Fruit fly (Drosophila melanogaster) whole organism, embryonic: ENCODE measurements around the gene CG42487.
A peak's percentile ranks its signal among the peaks of the same experiment; 100 is the strongest.

Experiments
- Adf1 ChIP-seq: fragments of 200-800 bp; sonication (Bioruptor generic); IDR thresholded peaks from 2 replicates; pipeline ENCODE4 v1.3.6; 2022; ENCODE audit warnings: missing biosample characterization, missing genetic modification characterization
- Asciz ChIP-seq: fragments of 200-800 bp; sonication (Bioruptor generic); optimal IDR thresholded peaks from 2 replicates; lab custom pipeline; 2017; ENCODE audit warnings: missing biosample characterization, mild to moderate bottlenecking, missing genetic modification characterization, missing genetic modification reagents
- Awh ChIP-seq: fragments of 200-800 bp; sonication (Bioruptor generic); IDR thresholded peaks from 2 replicates; pipeline ENCODE4, ENCODE4 v1.3.6; 2022; ENCODE audit warnings: missing biosample characterization, missing genetic modification characterization
- B-H2 ChIP-seq: fragments of 200-800 bp; sonication (Bioruptor generic); optimal IDR thresholded peaks from 2 replicates; lab custom pipeline; 2018; ENCODE audit warnings: missing biosample characterization, mild to moderate bottlenecking, missing genetic modification characterization
- C15 ChIP-seq: fragments of 200-800 bp; sonication (Bioruptor generic); IDR thresholded peaks from 3 replicates; pipeline ENCODE4 v1.3.6; 2022; ENCODE audit warnings: missing biosample characterization, missing genetic modification characterization
- CG10267 ChIP-seq: fragments of 200-800 bp; sonication (Bioruptor generic); optimal IDR thresholded peaks from 2 replicates; lab custom pipeline; 2018; ENCODE audit warnings: missing biosample characterization, mild to moderate bottlenecking, missing genetic modification characterization, moderate library complexity
- CG11085 ChIP-seq: fragments of 200-800 bp; sonication (Bioruptor generic); IDR thresholded peaks from 2 replicates; pipeline ENCODE4 v1.3.6; 2022; ENCODE audit warnings: missing biosample characterization, missing genetic modification characterization
- CG12236 ChIP-seq: fragments of 200-800 bp; sonication (Bioruptor generic); optimal IDR thresholded peaks from 2 replicates; lab custom pipeline; 2016; ENCODE audit warnings: missing biosample characterization, missing genetic modification characterization
- CG12391 ChIP-seq: fragments of 200-800 bp; sonication (Bioruptor generic); optimal IDR thresholded peaks from 3 replicates; lab custom pipeline; 2018; ENCODE audit warnings: missing biosample characterization, mild to moderate bottlenecking, missing genetic modification characterization, moderate library complexity
- CG13287 ChIP-seq: fragments of 200-800 bp; sonication (Bioruptor generic); IDR thresholded peaks from 2 replicates; pipeline ENCODE4 v1.3.6; 2022; ENCODE audit warnings: missing biosample characterization, missing genetic modification characterization; ENCODE audit not compliant: partially characterized antibody
- CG14860 ChIP-seq: fragments of 200-800 bp; sonication (Bioruptor generic); IDR thresholded peaks from 3 replicates; pipeline ENCODE4 v1.3.6; 2022; ENCODE audit warnings: missing biosample characterization, missing genetic modification characterization; ENCODE audit not compliant: partially characterized antibody
- CG15269 ChIP-seq: fragments of 200-800 bp; sonication (Bioruptor generic); optimal IDR thresholded peaks from 2 replicates; lab custom pipeline; 2018; ENCODE audit warnings: missing biosample characterization, mild to moderate bottlenecking, missing genetic modification characterization, moderate library complexity
- CG17612 ChIP-seq: fragments of 200-800 bp; sonication (Bioruptor generic); IDR thresholded peaks from 2 replicates; pipeline ENCODE4 v1.3.6; 2022; ENCODE audit warnings: missing biosample characterization, missing genetic modification characterization
- CG3281 ChIP-seq: fragments of 200-800 bp; sonication (Bioruptor generic); optimal IDR thresholded peaks from 3 replicates; lab custom pipeline; 2017; ENCODE audit warnings: missing biosample characterization, mild to moderate bottlenecking, missing genetic modification characterization
- CG3407 ChIP-seq: fragments of 200-800 bp; sonication (Bioruptor generic); optimal IDR thresholded peaks from 2 replicates; lab custom pipeline; 2018; ENCODE audit warnings: missing biosample characterization, mild to moderate bottlenecking, missing genetic modification characterization
- CG8388 ChIP-seq: fragments of 200-800 bp; sonication (Bioruptor generic); optimal IDR thresholded peaks from 2 replicates; lab custom pipeline; 2019; ENCODE audit warnings: missing biosample characterization, mild to moderate bottlenecking, missing genetic modification characterization, moderate library complexity
- CG8944 ChIP-seq: fragments of 200-800 bp; sonication (Bioruptor generic); optimal IDR thresholded peaks from 3 replicates; lab custom pipeline; 2016; ENCODE audit warnings: missing biosample characterization, missing genetic modification characterization
- CG9437 ChIP-seq: fragments of 200-800 bp; sonication (Bioruptor generic); optimal IDR thresholded peaks from 2 replicates; lab custom pipeline; 2018; ENCODE audit warnings: missing biosample characterization, mild to moderate bottlenecking, missing genetic modification characterization
- CG9609 ChIP-seq: fragments of 200-800 bp; sonication (Bioruptor generic); optimal IDR thresholded peaks from 3 replicates; lab custom pipeline; 2016; ENCODE audit warnings: missing biosample characterization, missing genetic modification characterization
- CG9797 ChIP-seq: fragments of 200-800 bp; sonication (Bioruptor generic); optimal IDR thresholded peaks from 3 replicates; lab custom pipeline; 2018; ENCODE audit warnings: missing biosample characterization, mild to moderate bottlenecking, missing genetic modification characterization
- Dip3 ChIP-seq: fragments of 200-800 bp; sonication (Bioruptor generic); optimal IDR thresholded peaks from 3 replicates; lab custom pipeline; 2016; ENCODE audit warnings: missing biosample characterization, missing genetic modification characterization
- Dref ChIP-seq: fragments of 200-800 bp; sonication (Bioruptor generic); IDR thresholded peaks from 2 replicates; pipeline ENCODE4 v1.3.6; 2022; ENCODE audit warnings: missing biosample characterization, missing genetic modification characterization
- E2f2 ChIP-seq: fragments of 200-800 bp; sonication (Bioruptor generic); IDR thresholded peaks from 2 replicates; pipeline ENCODE4 v1.3.6; 2022; ENCODE audit warnings: missing biosample characterization, missing genetic modification characterization
- HLH3B ChIP-seq: fragments of 200-800 bp; sonication (Bioruptor generic); IDR thresholded peaks from 2 replicates; pipeline ENCODE4 v1.3.6; 2022; ENCODE audit warnings: missing biosample characterization, missing genetic modification characterization
- Hr3 ChIP-seq: fragments of 200-800 bp; sonication (Bioruptor generic); optimal IDR thresholded peaks from 3 replicates; lab custom pipeline; 2016; ENCODE audit warnings: missing biosample characterization, missing genetic modification characterization
- Hr39 ChIP-seq: fragments of >200 bp; optimal IDR thresholded peaks from 2 replicates; lab custom pipeline; 2017
- MBD-R2 ChIP-seq: fragments of 200-800 bp; sonication (Bioruptor generic); IDR thresholded peaks from 2 replicates; pipeline ENCODE4 v1.3.6; 2022; ENCODE audit warnings: missing biosample characterization, missing genetic modification characterization
- MESR4 ChIP-seq: fragments of 200-800 bp; sonication (Bioruptor generic); optimal IDR thresholded peaks from 2 replicates; lab custom pipeline; 2018; ENCODE audit warnings: missing biosample characterization, mild to moderate bottlenecking, missing genetic modification characterization, moderate library complexity
- Med ChIP-seq: fragments of 200-800 bp; sonication (Bioruptor generic); peaks from one replicate; lab custom pipeline; 2016; ENCODE audit warnings: missing biosample characterization, missing genetic modification characterization, mild to moderate bottlenecking, inconsistent platforms, moderate library complexity
- Mrtf ChIP-seq: fragments of 200-800 bp; sonication (Bioruptor generic); IDR thresholded peaks from 3 replicates; pipeline ENCODE4 v1.3.6; 2022; ENCODE audit warnings: missing biosample characterization, missing genetic modification characterization
- Sox102F ChIP-seq: fragments of 200-800 bp; sonication (Bioruptor generic); optimal IDR thresholded peaks from 2 replicates; lab custom pipeline; 2018; ENCODE audit warnings: missing biosample characterization, mild to moderate bottlenecking, missing genetic modification characterization, moderate library complexity
- bcd ChIP-seq: fragments of 200-800 bp; sonication (Bioruptor generic); optimal IDR thresholded peaks from 2 replicates; lab custom pipeline; 2017; ENCODE audit warnings: missing biosample characterization, mild to moderate bottlenecking, missing genetic modification characterization
- chif ChIP-seq, 2 experiments: fragments of 200-800 bp; sonication (Bioruptor generic); optimal IDR thresholded peaks; 3 replicates each; lab custom pipeline; 2016; ENCODE audit warnings: missing biosample characterization in 2 of 2, missing genetic modification characterization in 2 of 2
- chinmo ChIP-seq: fragments of 200-800 bp; sonication (Bioruptor generic); IDR thresholded peaks from 4 replicates; pipeline ENCODE4 v1.3.6; 2022; ENCODE audit warnings: missing biosample characterization, missing genetic modification characterization; ENCODE audit not compliant: partially characterized antibody
- corto ChIP-seq: fragments of 200-800 bp; sonication (Bioruptor generic); optimal IDR thresholded peaks from 2 replicates; lab custom pipeline; 2016; ENCODE audit warnings: missing biosample characterization, mild to moderate bottlenecking, missing genetic modification characterization, moderate library complexity
- da ChIP-seq: fragments of 200-800 bp; sonication (Bioruptor generic); optimal IDR thresholded peaks from 2 replicates; lab custom pipeline; 2016; ENCODE audit warnings: missing biosample characterization, missing genetic modification characterization
- disco-r ChIP-seq: fragments of 200-800 bp; sonication (Bioruptor generic); optimal IDR thresholded peaks from 2 replicates; lab custom pipeline; 2016; ENCODE audit warnings: missing biosample characterization, missing genetic modification characterization
- jing ChIP-seq: fragments of 200-800 bp; sonication (Bioruptor generic); optimal IDR thresholded peaks from 2 replicates; lab custom pipeline; 2018; ENCODE audit warnings: missing biosample characterization, mild to moderate bottlenecking, missing genetic modification characterization
- lola ChIP-seq, 3 experiments: fragments of >200 bp in 2 of 3; fragments of 200-800 bp in 1 of 3; sonication (Bioruptor generic) in 1 of 3; optimal IDR thresholded peaks; 2 replicates each; lab custom pipeline; 2017 to 2019; ENCODE audit warnings: missing biosample characterization in 3 of 3, missing genetic modification characterization in 3 of 3, mild to moderate bottlenecking in 1 of 3, moderate library complexity in 1 of 3
- oc ChIP-seq: fragments of 200-800 bp; sonication (Bioruptor generic); optimal IDR thresholded peaks from 2 replicates; lab custom pipeline; 2018; ENCODE audit warnings: missing biosample characterization, mild to moderate bottlenecking, missing genetic modification characterization, moderate library complexity
- peb ChIP-seq: fragments of 200-800 bp; sonication (Bioruptor generic); IDR thresholded peaks from 2 replicates; pipeline ENCODE4 v1.3.6; 2022; ENCODE audit warnings: missing biosample characterization, missing genetic modification characterization
- psq ChIP-seq: fragments of 200-800 bp; sonication (Bioruptor generic); optimal IDR thresholded peaks from 2 replicates; lab custom pipeline; 2017; ENCODE audit warnings: missing biosample characterization, missing genetic modification characterization
- pzg ChIP-seq: fragments of 200-800 bp; sonication (Bioruptor generic); optimal IDR thresholded peaks from 3 replicates; lab custom pipeline; 2018; ENCODE audit warnings: missing biosample characterization, mild to moderate bottlenecking, missing genetic modification characterization, moderate library complexity
- sisA ChIP-seq: fragments of 200-800 bp; sonication (Bioruptor generic); IDR thresholded peaks from 2 replicates; pipeline ENCODE4 v1.3.6; 2022; ENCODE audit warnings: missing biosample characterization, missing genetic modification characterization
- tin ChIP-seq: fragments of 200-800 bp; sonication (Bioruptor generic); optimal IDR thresholded peaks from 3 replicates; lab custom pipeline; 2016; ENCODE audit warnings: missing biosample characterization, missing genetic modification characterization
- unc-4 ChIP-seq: fragments of 200-800 bp; sonication (Bioruptor generic); IDR thresholded peaks from 2 replicates; pipeline ENCODE4 v1.3.6; 2022; ENCODE audit warnings: missing biosample characterization, missing genetic modification characterization; ENCODE audit not compliant: partially characterized antibody
- unpg ChIP-seq: fragments of 200-800 bp; sonication (Bioruptor generic); optimal IDR thresholded peaks from 3 replicates; lab custom pipeline; 2018; ENCODE audit warnings: missing biosample characterization, mild to moderate bottlenecking, missing genetic modification characterization, moderate library complexity
- wor ChIP-seq: fragments of 200-800 bp; sonication (Bioruptor generic); IDR thresholded peaks from 2 replicates; pipeline ENCODE4 v1.3.6; 2022; ENCODE audit warnings: missing biosample characterization, missing genetic modification characterization
- yki ChIP-seq: fragments of >200 bp; optimal IDR thresholded peaks from 3 replicates; lab custom pipeline; 2018
- zfh1 ChIP-seq: fragments of 200-800 bp; sonication (Bioruptor generic); IDR thresholded peaks from 3 replicates; pipeline ENCODE4 v1.3.6; 2022; ENCODE audit warnings: missing biosample characterization, missing genetic modification characterization

Gene CG42487

dm6 chr3R:27922673-27923175 lies 36.3 kb downstream of the CG42487 start, which contains the start of gene RpL4 (continued):
- TF ChIP-seq CG9797 (GFP tag; lab: Kevin White, UChicago) (peak; percentile 27), bcd (GFP tag; lab: Kevin White, UChicago) (peak; percentile 92), sisA (GFP tag; lab: Robert Waterston, UW) (0 out of 2 replicates have a peak, but pooled peaks have one; percentile 11), CG12391 (tag; lab: Kevin White, UChicago) (peak; percentile 86), CG14860 (GFP tag; lab: Robert Waterston, UW) (no peak), CG8388 (peak; percentile 71), CG10267 (tag; lab: Kevin White, UChicago) (peak; percentile 90), Mrtf (GFP tag; lab: Robert Waterston, UW) (peak; percentile 50; the same call in 1 of the 3 replicates), MBD-R2 (peak; percentile 48; the same call in 1 of the 2 replicates), CG3407 (GFP tag; lab: Kevin White, UChicago) (peak; percentile 85), jing (GFP tag; lab: Kevin White, UChicago) (no peak), chif (GFP tag; optimal IDR thresholded peaks at IDR 0.05; lab: Kevin White, UChicago) (peak; percentile 68 to 84), psq (GFP tag; lab: Kevin White, UChicago) (peak; percentile 57), zfh1 (GFP tag; lab: Robert Waterston, UW) (peak; percentile 91), E2f2 (GFP tag; lab: Robert Waterston, UW) (peak; percentile 51), Sox102F (GFP tag; lab: Kevin White, UChicago) (peak; percentile 47), wor (GFP tag; lab: Robert Waterston, UW) (no peak; the same call in 1 of the 2 replicates), CG13287 (GFP tag; lab: Robert Waterston, UW) (no peak; the same call in 1 of the 2 replicates), unpg (peak; percentile 82), pzg (GFP tag; lab: Kevin White, UChicago) (peak; percentile 45), disco-r (GFP tag; lab: Kevin White, UChicago) (peak; percentile 74), CG8944 (GFP tag; lab: Kevin White, UChicago) (peak; percentile 44), CG9437 (GFP tag; lab: Kevin White, UChicago) (peak; percentile 88), Dref (peak; percentile 41; the same call in 1 of the 2 replicates), tin (GFP tag; lab: Kevin White, UChicago) (peak; percentile 67), MESR4 (GFP tag; lab: Kevin White, UChicago) (peak; percentile 99), CG12236 (GFP tag; lab: Kevin White, UChicago) (peak; percentile 60), yki (lab: Kevin White, UChicago) (no peak), oc (tag; lab: Kevin White, UChicago) (peak; percentile 44), C15 (GFP tag; lab: Robert Waterston, UW) (peak; percentile 72; the same call in 1 of the 3 replicates), Hr3 (GFP tag; lab: Kevin White, UChicago) (peak; percentile 61), Asciz (peak; percentile 84), chinmo (GFP tag; lab: Robert Waterston, UW) (no peak), lola (GFP tag; optimal IDR thresholded peaks at IDR 0.05; lab: Kevin White, UChicago) (peak in 1 of 3 experiments; percentile 61), CG15269 (tag; lab: Kevin White, UChicago) (peak; percentile 81), HLH3B (GFP tag; lab: Robert Waterston, UW) (peak; percentile 78), CG9609 (GFP tag; lab: Kevin White, UChicago) (peak; percentile 75), CG17612 (no peak), Awh (GFP tag; lab: Robert Waterston, UW) (peak; percentile 84), da (GFP tag; lab: Kevin White, UChicago) (peak; percentile 40), Med (GFP tag; lab: Kevin White, UChicago) (peak; percentile 98), Dip3 (GFP tag; lab: Kevin White, UChicago) (peak; percentile 60), CG3281 (GFP tag; lab: Kevin White, UChicago) (peak; percentile 90), unc-4 (GFP tag; lab: Robert Waterston, UW) (no peak), CG11085 (GFP tag; lab: Robert Waterston, UW) (peak; percentile 68; the same call in 1 of the 2 replicates), B-H2 (GFP tag; lab: Kevin White, UChicago) (peak; percentile 96), corto (GFP tag; lab: Kevin White, UChicago) (no peak), Hr39 (lab: Kevin White, UChicago) (no peak), peb (GFP tag; lab: Robert Waterston, UW) (no peak), Adf1 (no peak)
